Worm (Caenorhabditis elegans) whole organism, L4 larva: ENCODE data around the gene tbc-16.

ENCODE experiments used
- arid-1 ChIP-seq: fragments of 200-800 bp; sonication (Bioruptor generic); conservative IDR thresholded peaks from 2 replicates; pipeline ENCODE4 v1.3.6; 2022; ENCODE audit warnings: missing genetic modification reagents, missing genetic modification characterization, missing compliant biosample characterization
- ces-1 ChIP-seq: fragments of 150-350 bp; sonication (generic microtip); optimal IDR thresholded peaks from 4 replicates; lab custom pipeline; 2014; ENCODE audit warnings: missing biosample characterization, missing genetic modification reagents, missing genetic modification characterization
- fkh-10 ChIP-seq: fragments of 150-350 bp; optimal IDR thresholded peaks from 2 replicates; lab custom pipeline; 2014; ENCODE audit warnings: missing biosample characterization, missing genetic modification reagents, missing genetic modification characterization
- lin-13 ChIP-seq: fragments of 150-350 bp; optimal IDR thresholded peaks from 2 replicates; lab custom pipeline; 2014; ENCODE audit warnings: missing biosample characterization, missing genetic modification reagents, missing genetic modification characterization
- mep-1 ChIP-seq: fragments of 150-350 bp; sonication (generic microtip); optimal IDR thresholded peaks from 3 replicates; lab custom pipeline; 2014; ENCODE audit warnings: missing biosample characterization, missing genetic modification characterization
- unc-39 ChIP-seq: sonication (generic microtip); optimal IDR thresholded peaks from 2 replicates; lab custom pipeline; 2017; ENCODE audit warnings: missing biosample characterization, missing genetic modification characterization

- TF ChIP-seq unc-39 (tag; lab: Kevin White, UChicago) (no peak), arid-1 (GFP tag; lab: Robert Waterston, UW) (no peak), lin-13 (no peak), fkh-10 (no peak), ces-1 (GFP tag; lab: Kevin White, UChicago) (no peak), mep-1 (tag; lab: Kevin White, UChicago) (no peak)
These were observed 7.1 kb upstream of the tbc-16 start, which contains the start of gene F49E10.2 for ce11 chrX:5890080-5890479.
